Fruit fly (Drosophila melanogaster) whole organism, prepupa: ENCODE data around the gene TotB.

Experiments used
- CG10669 ChIP-seq: fragments of 200-800 bp; sonication (Bioruptor generic); optimal IDR thresholded peaks from 3 replicates; lab custom pipeline; 2018; ENCODE audit warnings: missing biosample characterization, mild to moderate bottlenecking, missing genetic modification characterization, moderate library complexity
- CG11294 ChIP-seq: fragments of 200-800 bp; sonication (Bioruptor generic); IDR thresholded peaks from 2 replicates; pipeline ENCODE4 v1.3.6; 2022; ENCODE audit warnings: missing biosample characterization, missing genetic modification characterization
- CG3032 ChIP-seq: fragments of 200-800 bp; optimal IDR thresholded peaks from 2 replicates; lab custom pipeline; 2019; ENCODE audit warnings: missing biosample characterization, mild to moderate bottlenecking, missing genetic modification characterization, moderate library complexity
- CG32006 ChIP-seq: fragments of 200-800 bp; sonication (Bioruptor generic); optimal IDR thresholded peaks from 3 replicates; lab custom pipeline; 2017; ENCODE audit warnings: missing biosample characterization, mild to moderate bottlenecking, missing genetic modification characterization
- CG3919 ChIP-seq: fragments of 200-800 bp; sonication (Bioruptor generic); optimal IDR thresholded peaks from 3 replicates; lab custom pipeline; 2016; ENCODE audit warnings: missing biosample characterization, missing genetic modification characterization
- CG4318 ChIP-seq: fragments of 200-800 bp; sonication (Bioruptor generic); optimal IDR thresholded peaks from 3 replicates; lab custom pipeline; 2017; ENCODE audit warnings: missing biosample characterization, mild to moderate bottlenecking, missing genetic modification characterization
- CG6163 ChIP-seq: fragments of 200-800 bp; sonication (Bioruptor generic); IDR thresholded peaks from 3 replicates; pipeline ENCODE4 v1.3.6; 2022; ENCODE audit warnings: missing biosample characterization, missing genetic modification characterization
- CG6808 ChIP-seq: fragments of 200-800 bp; sonication (Bioruptor generic); optimal IDR thresholded peaks from 3 replicates; lab custom pipeline; 2017; ENCODE audit warnings: missing biosample characterization, missing genetic modification characterization, mild to moderate bottlenecking, moderate library complexity, missing genetic modification reagents
- CG6854 ChIP-seq: fragments of 200-800 bp; sonication (Bioruptor generic); optimal IDR thresholded peaks from 2 replicates; lab custom pipeline; 2017; ENCODE audit warnings: missing biosample characterization, mild to moderate bottlenecking, missing genetic modification characterization
- CG7368 ChIP-seq: fragments of 200-800 bp; sonication (Bioruptor generic); optimal IDR thresholded peaks from 3 replicates; lab custom pipeline; 2016; ENCODE audit warnings: missing biosample characterization, missing genetic modification characterization
- CG8119 ChIP-seq: fragments of 200-800 bp; sonication (Bioruptor generic); IDR thresholded peaks from 3 replicates; pipeline ENCODE4 v1.3.6; 2022; ENCODE audit warnings: missing biosample characterization, missing genetic modification characterization
- CG8319 ChIP-seq: fragments of 200-800 bp; sonication (Bioruptor generic); optimal IDR thresholded peaks from 3 replicates; lab custom pipeline; 2016; ENCODE audit warnings: missing biosample characterization, missing genetic modification characterization
- Eip78C ChIP-seq: fragments of 200-800 bp; sonication (Bioruptor generic); peaks from one replicate; lab custom pipeline; 2016; ENCODE audit warnings: missing biosample characterization, missing genetic modification characterization
- Eip93F ChIP-seq: fragments of 200-800 bp; sonication (Bioruptor generic); optimal IDR thresholded peaks from 2 replicates; lab custom pipeline; 2016; ENCODE audit warnings: missing biosample characterization, mild to moderate bottlenecking, missing genetic modification characterization
- Ets21C ChIP-seq: fragments of 200-800 bp; sonication (Bioruptor generic); optimal IDR thresholded peaks from 3 replicates; lab custom pipeline; 2016; ENCODE audit warnings: missing biosample characterization, missing genetic modification characterization
- Hr39 ChIP-seq: fragments of 200-800 bp; sonication (Bioruptor generic); optimal IDR thresholded peaks from 2 replicates; lab custom pipeline; 2016; ENCODE audit warnings: missing biosample characterization, missing genetic modification characterization
- Hr4 ChIP-seq: fragments of 200-800 bp; sonication (Bioruptor generic); optimal IDR thresholded peaks from 3 replicates; lab custom pipeline; 2016; ENCODE audit warnings: missing biosample characterization, missing genetic modification characterization
- Lpt ChIP-seq: fragments of 200-800 bp; sonication (Bioruptor generic); optimal IDR thresholded peaks from 3 replicates; lab custom pipeline; 2016; ENCODE audit warnings: missing biosample characterization, missing genetic modification characterization
- Sox102F ChIP-seq: fragments of 200-800 bp; sonication (Bioruptor generic); optimal IDR thresholded peaks from 2 replicates; lab custom pipeline; 2016; ENCODE audit warnings: missing biosample characterization, mild to moderate bottlenecking, missing genetic modification characterization
- cyc ChIP-seq: fragments of 200-800 bp; sonication (Bioruptor generic); optimal IDR thresholded peaks from 3 replicates; lab custom pipeline; 2016; ENCODE audit warnings: missing biosample characterization, missing genetic modification characterization
- eg ChIP-seq: fragments of 200-800 bp; sonication (Bioruptor generic); IDR thresholded peaks from 3 replicates; pipeline ENCODE4 v1.3.6; 2022; ENCODE audit warnings: missing biosample characterization, missing genetic modification characterization
- fd59A ChIP-seq: fragments of 200-800 bp; sonication (Bioruptor generic); optimal IDR thresholded peaks from 2 replicates; lab custom pipeline; 2017; ENCODE audit warnings: missing biosample characterization, mild to moderate bottlenecking, missing genetic modification characterization, missing genetic modification reagents
- fkh ChIP-seq: fragments of 200-800 bp; sonication (Bioruptor generic); optimal IDR thresholded peaks from 3 replicates; lab custom pipeline; 2017; ENCODE audit warnings: missing biosample characterization, mild to moderate bottlenecking, missing genetic modification characterization, moderate library complexity
- pdm3 ChIP-seq: fragments of 200-800 bp; sonication (Bioruptor generic); optimal IDR thresholded peaks from 3 replicates; lab custom pipeline; 2016; ENCODE audit warnings: missing biosample characterization, missing genetic modification characterization
- svp ChIP-seq: fragments of 200-800 bp; sonication (Bioruptor generic); peaks from one replicate; lab custom pipeline; 2016; ENCODE audit warnings: missing biosample characterization, missing genetic modification characterization
- topi ChIP-seq: fragments of 200-800 bp; sonication (Bioruptor generic); optimal IDR thresholded peaks from 3 replicates; lab custom pipeline; 2016; ENCODE audit warnings: missing biosample characterization, missing genetic modification characterization

TotB gene

DNA sequence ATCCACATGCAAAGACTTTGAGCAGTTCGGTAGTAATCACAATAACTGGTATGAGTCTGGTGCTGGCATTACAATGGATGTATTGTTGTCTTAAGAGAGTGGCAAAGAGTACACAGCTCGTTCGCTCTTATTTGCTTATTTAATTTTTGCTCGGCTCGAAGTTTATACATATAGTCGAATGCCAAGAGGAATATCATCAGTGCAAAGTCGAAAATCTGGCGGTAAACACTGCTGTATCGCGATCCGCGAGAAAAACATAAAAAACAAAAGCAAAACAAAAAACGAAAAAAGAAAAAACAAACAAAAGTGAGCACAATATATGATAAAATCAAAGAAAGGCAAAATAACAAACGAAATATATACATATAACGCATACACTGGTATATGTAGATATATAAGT is 40.4 kb downstream of the TotB start, which contains the start of gene hdly (continued):
- peak; percentile 67 for TF ChIP-seq CG8319 (GFP tag; lab: Kevin White, UChicago)
- TF ChIP-seq Hr4 (GFP tag; lab: Kevin White, UChicago): peak; percentile 92
- TF ChIP-seq CG32006 (GFP tag; lab: Kevin White, UChicago): peak; percentile 94
- peak; percentile 55 for TF ChIP-seq CG4318 (GFP tag; lab: Kevin White, UChicago)
- peak; percentile 41 for TF ChIP-seq Hr39
- peak; percentile 94 for TF ChIP-seq CG7368 (GFP tag; lab: Kevin White, UChicago)
- TF ChIP-seq cyc: peak; percentile 68
- peak; percentile 97 for TF ChIP-seq Lpt (GFP tag; lab: Kevin White, UChicago)
- peak; percentile 84 for TF ChIP-seq fd59A (GFP tag; lab: Kevin White, UChicago)
- peak; percentile 42 for TF ChIP-seq Ets21C (GFP tag; lab: Kevin White, UChicago)
- peak; percentile 97 for TF ChIP-seq CG6808 (GFP tag; lab: Kevin White, UChicago)
- peak; percentile 98 for TF ChIP-seq CG10669
- TF ChIP-seq CG3919: peak; percentile 88
- peak; percentile 96 for TF ChIP-seq CG3032 (tag; lab: Kevin White, UChicago)
- peak; percentile 93 for TF ChIP-seq pdm3 (GFP tag; lab: Kevin White, UChicago)
- peak; percentile 98 for TF ChIP-seq Eip78C (GFP tag; lab: Kevin White, UChicago)
- TF ChIP-seq topi (GFP tag; lab: Kevin White, UChicago): peak; percentile 86
- TF ChIP-seq CG11294 (GFP tag; lab: Robert Waterston, UW): peak; percentile 87; the same call in 1 of the 2 replicates

DNA sequence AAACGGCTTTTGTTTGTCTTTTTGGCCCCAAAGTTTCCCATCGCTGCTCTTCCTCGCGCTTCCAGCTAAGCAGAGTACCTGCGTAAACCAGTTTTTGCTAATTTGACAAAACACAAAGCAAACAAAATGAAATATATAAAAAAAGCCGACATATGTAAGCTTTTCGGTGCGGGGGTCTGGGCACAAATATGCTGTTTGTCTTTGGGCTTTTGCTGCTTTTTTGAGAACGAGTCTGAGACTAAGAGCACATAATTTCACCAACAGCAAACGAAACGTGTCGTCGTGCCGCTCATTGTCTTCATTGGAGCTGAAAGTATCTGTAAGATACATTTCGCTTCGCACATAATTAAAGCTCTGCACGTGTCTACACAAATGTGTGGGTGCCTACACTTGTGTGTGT is 42.1 kb downstream of the TotB start:
- TF ChIP-seq Hr39 (no peak), CG6163 (0 out of 3 replicates have a peak, but pooled peaks have one; percentile 13), svp (GFP tag; lab: Kevin White, UChicago) (peak; percentile 52), Sox102F (GFP tag; lab: Kevin White, UChicago) (no peak), Eip93F (GFP tag; lab: Kevin White, UChicago) (no peak), CG8119 (no peak), CG6854 (GFP tag; lab: Kevin White, UChicago) (peak; percentile 53), eg (GFP tag; lab: Robert Waterston, UW) (no peak), fkh (peak; percentile 79)
